Worm (Caenorhabditis elegans): ENCODE data around the gene tsp-13.

tsp-13 gene

ce11 chrV:19119260-19119659 lies 34.6 kb upstream of the tsp-13 start, which contains the start of gene Y39B6A.13 (continued):
- TF ChIP-seq F10E7.11 (tag; optimal IDR thresholded peaks at IDR 0.05) = no peak
- TF ChIP-seq ekl-4 (GFP tag; IDR thresholded peaks at IDR 0.05) = no peak
- TF ChIP-seq lin-54 (GFP tag; optimal IDR thresholded peaks at IDR 0.05) = peak; percentile 63
- TF ChIP-seq aptf-2 (GFP tag; conservative IDR thresholded peaks at IDR 0.05) = no peak
- no peak for TF ChIP-seq madf-10 (tag; optimal IDR thresholded peaks at IDR 0.05)
- TF ChIP-seq aptf-3 (GFP tag; IDR thresholded peaks at IDR 0.05) = no peak
- peak; percentile 15 for TF ChIP-seq efl-1 (GFP tag; optimal IDR thresholded peaks at IDR 0.05)
- no peak for TF ChIP-seq attf-6 (GFP tag; IDR thresholded peaks at IDR 0.05)
- TF ChIP-seq dpl-1 (GFP tag; optimal IDR thresholded peaks at IDR 0.05) = peak; percentile 21
- peak; percentile 98 for TF ChIP-seq attf-3 (GFP tag; conservative IDR thresholded peaks at IDR 0.05)
- no peak for TF ChIP-seq Y53F4B.3 (GFP tag; IDR thresholded peaks at IDR 0.05)
- no peak for TF ChIP-seq him-1 (tag; optimal IDR thresholded peaks at IDR 0.05)

ce11 chrV:19120743-19121642 lies 32.9 kb upstream of the tsp-13 start:
- no peak for TF ChIP-seq nhr-80 (tag; optimal IDR thresholded peaks at IDR 0.05)
- peak; percentile 74 for TF ChIP-seq zfh-2 (GFP tag; conservative IDR thresholded peaks at IDR 0.05)
- TF ChIP-seq unc-130 (GFP tag; optimal IDR thresholded peaks at IDR 0.05) = no peak

- TF ChIP-seq sea-2 (GFP tag; IDR thresholded peaks at IDR 0.05) (no peak), gei-17 (GFP tag; optimal IDR thresholded peaks at IDR 0.05) (no peak), hmg-1.2 (GFP tag; IDR thresholded peaks at IDR 0.05) (no peak)
These were observed 29.3 kb upstream of the tsp-13 start, which contains the start of gene bed-1 for ce11 chrV:19124586-19124985. bed-1 (minus strand) TSS chrV:19124922.

ce11 chrV:19125253-19125652 lies 28.7 kb upstream of the tsp-13 start:
- TF ChIP-seq F37B4.10 (GFP tag; IDR thresholded peaks at IDR 0.05) = no peak
- TF ChIP-seq lsl-1 (GFP tag; optimal IDR thresholded peaks at IDR 0.05) = peak; percentile 76
- peak; percentile 70 for TF ChIP-seq xnd-1 (tag; optimal IDR thresholded peaks at IDR 0.05)
- peak; percentile 16; the same call in 1 of the 2 replicates for TF ChIP-seq madf-6 (GFP tag; IDR thresholded peaks at IDR 0.05)
- TF ChIP-seq K12H6.12 (tag; optimal IDR thresholded peaks at IDR 0.05) = no peak
- no peak for TF ChIP-seq sdz-38 (tag; optimal IDR thresholded peaks at IDR 0.05)
- no peak for TF ChIP-seq C17E4.6 (GFP tag; IDR thresholded peaks at IDR 0.05)
- no peak for TF ChIP-seq nhr-90 (tag; optimal IDR thresholded peaks at IDR 0.05)
- no peak for TF ChIP-seq F55B11.4 (tag; optimal IDR thresholded peaks at IDR 0.05; ENCODE audit: borderline replicate concordance, insufficient read depth)
- 0 out of 2 replicates have a peak, but pooled peaks have one; percentile 13 for TF ChIP-seq madf-8 (GFP tag; conservative IDR thresholded peaks at IDR 0.05)
- no peak for TF ChIP-seq F23B12.7 (tag; optimal IDR thresholded peaks at IDR 0.05; ENCODE audit: insufficient read depth)

- TF ChIP-seq madf-8 (GFP tag; conservative IDR thresholded peaks at IDR 0.05) = no peak
- no peak for TF ChIP-seq ceh-58 (GFP tag; IDR thresholded peaks at IDR 0.05)
- peak; percentile 58 for TF ChIP-seq F49E8.2 (tag; optimal IDR thresholded peaks at IDR 0.05; ENCODE audit: insufficient read depth)
- TF ChIP-seq pbrm-1 (GFP tag; IDR thresholded peaks at IDR 0.05) = peak; percentile 81
- peak; percentile 26 for TF ChIP-seq tlf-1 (GFP tag; optimal IDR thresholded peaks at IDR 0.05)
- TF ChIP-seq xnd-1 (tag; optimal IDR thresholded peaks at IDR 0.05) = no peak
- TF ChIP-seq ceh-100 (GFP tag; IDR thresholded peaks at IDR 0.05) = peak; percentile 45; the same call in 1 of the 2 replicates
- 0 out of 2 replicates have a peak, but pooled peaks have one; percentile 26 for TF ChIP-seq C06A6.2 (GFP tag; conservative IDR thresholded peaks at IDR 0.05)
- no peak for TF ChIP-seq gei-17 (GFP tag; optimal IDR thresholded peaks at IDR 0.05)
- TF ChIP-seq aptf-2 (GFP tag; conservative IDR thresholded peaks at IDR 0.05) = no peak
- TF ChIP-seq ceh-79 (tag; optimal IDR thresholded peaks at IDR 0.05) = peak; percentile 23
- peak; percentile 56 for TF ChIP-seq fkh-3 (tag; optimal IDR thresholded peaks at IDR 0.05)
- peak; percentile 97 for TF ChIP-seq tbp1 (GFP tag; optimal IDR thresholded peaks at IDR 0.05)
- peak; percentile 1 for TF ChIP-seq nhr-90 (tag; optimal IDR thresholded peaks at IDR 0.05)
- TF ChIP-seq lsy-27 (tag; optimal IDR thresholded peaks at IDR 0.05; ENCODE audit: borderline replicate concordance, insufficient read depth) = no peak
- TF ChIP-seq dox-1 (GFP tag; IDR thresholded peaks at IDR 0.05) = no peak
- peak; percentile 52 for TF ChIP-seq F23B12.7 (tag; optimal IDR thresholded peaks at IDR 0.05; ENCODE audit: insufficient read depth)
- TF ChIP-seq atf-7 (tag; optimal IDR thresholded peaks at IDR 0.05) = peak; percentile 39
These were observed 28.1 kb upstream of the tsp-13 start for ce11 chrV:19125812-19126211.

Data from whole organism, young adult.